Fruit fly (Drosophila melanogaster) Kc167 (cell line): ENCODE measurements around the gene CG42847.

Source experiments
- Myc ChIP-seq: fragments of >200 bp; optimal IDR thresholded peaks from 2 replicates; lab custom pipeline; 2017; ENCODE audit warnings: missing external identifiers
- h ChIP-seq: fragments of >200 bp; optimal IDR thresholded peaks from 3 replicates; lab custom pipeline; 2018; ENCODE audit warnings: missing external identifiers
- psq ChIP-seq: fragments of >200 bp; optimal IDR thresholded peaks from 2 replicates; lab custom pipeline; 2017; ENCODE audit warnings: missing external identifiers

- TF ChIP-seq psq (lab: Kevin White, UChicago) = no peak
- no peak for TF ChIP-seq Myc
- no peak for TF ChIP-seq h (lab: Kevin White, UChicago)
These were observed 7.0 kb upstream of the CG42847 start for dm6 chr2L:9420660-9421059.
